Fruit fly (Drosophila melanogaster) whole organism, embryonic: ENCODE measurements around the gene CG33158.

Experiments used
- ATbp ChIP-seq: fragments of 200-800 bp; sonication (Bioruptor generic); optimal IDR thresholded peaks from 2 replicates; lab custom pipeline; 2017; ENCODE audit warnings: missing biosample characterization, mild to moderate bottlenecking, missing genetic modification characterization, missing genetic modification reagents
- Atf6 ChIP-seq: fragments of 200-800 bp; sonication (Bioruptor generic); IDR thresholded peaks from 2 replicates; pipeline ENCODE4 v1.3.6; 2022; ENCODE audit warnings: missing biosample characterization, missing genetic modification characterization
- CG10431 ChIP-seq: fragments of 200-800 bp; sonication (Bioruptor generic); optimal IDR thresholded peaks from 3 replicates; lab custom pipeline; 2018; ENCODE audit warnings: missing biosample characterization, mild to moderate bottlenecking, missing genetic modification characterization
- CG12391 ChIP-seq: fragments of 200-800 bp; sonication (Bioruptor generic); optimal IDR thresholded peaks from 3 replicates; lab custom pipeline; 2018; ENCODE audit warnings: missing biosample characterization, mild to moderate bottlenecking, missing genetic modification characterization, moderate library complexity
- CG12744 ChIP-seq: fragments of 200-800 bp; sonication (Bioruptor generic); optimal IDR thresholded peaks from 2 replicates; lab custom pipeline; 2016; ENCODE audit warnings: missing biosample characterization, missing genetic modification characterization
- CG13624 ChIP-seq: fragments of 200-800 bp; sonication (Bioruptor generic); optimal IDR thresholded peaks from 2 replicates; lab custom pipeline; 2016; ENCODE audit warnings: missing biosample characterization, missing genetic modification characterization
- CG14050 ChIP-seq: fragments of 200-800 bp; sonication (Bioruptor generic); IDR thresholded peaks from 3 replicates; pipeline ENCODE4 v1.3.6; 2022; ENCODE audit warnings: missing biosample characterization, missing genetic modification characterization
- CG15269 ChIP-seq: fragments of 200-800 bp; sonication (Bioruptor generic); optimal IDR thresholded peaks from 2 replicates; lab custom pipeline; 2018; ENCODE audit warnings: missing biosample characterization, mild to moderate bottlenecking, missing genetic modification characterization, moderate library complexity
- CG17912 ChIP-seq: fragments of 200-800 bp; sonication (Bioruptor generic); optimal IDR thresholded peaks from 2 replicates; lab custom pipeline; 2018; ENCODE audit warnings: missing biosample characterization, mild to moderate bottlenecking, missing genetic modification characterization
- CG18599 ChIP-seq: fragments of 200-800 bp; sonication (Bioruptor generic); optimal IDR thresholded peaks from 3 replicates; lab custom pipeline; 2017; ENCODE audit warnings: missing biosample characterization, missing genetic modification characterization, mild to moderate bottlenecking, moderate library complexity, missing genetic modification reagents
- CG2712 ChIP-seq: fragments of 200-800 bp; optimal IDR thresholded peaks from 3 replicates; lab custom pipeline; 2019; ENCODE audit warnings: missing biosample characterization, mild to moderate bottlenecking, missing genetic modification characterization, moderate library complexity
- CG31388 ChIP-seq: fragments of 200-800 bp; sonication (Bioruptor generic); optimal IDR thresholded peaks from 2 replicates; lab custom pipeline; 2016; ENCODE audit warnings: missing biosample characterization, missing genetic modification characterization
- CG32767 ChIP-seq: fragments of 200-800 bp; sonication (Bioruptor generic); IDR thresholded peaks from 2 replicates; pipeline ENCODE4 v1.3.6; 2022; ENCODE audit warnings: missing biosample characterization, missing genetic modification characterization
- CG4328 ChIP-seq: fragments of 200-800 bp; sonication (Bioruptor generic); optimal IDR thresholded peaks from 3 replicates; lab custom pipeline; 2017; ENCODE audit warnings: missing biosample characterization, missing genetic modification reagents, missing genetic modification characterization
- CG6272 ChIP-seq: fragments of 200-800 bp; sonication (Bioruptor generic); IDR thresholded peaks from 2 replicates; pipeline ENCODE4 v1.3.6; 2022; ENCODE audit warnings: missing biosample characterization, missing genetic modification characterization
- CG7271 ChIP-seq: fragments of 200-800 bp; sonication (Bioruptor generic); optimal IDR thresholded peaks from 2 replicates; lab custom pipeline; 2018; ENCODE audit warnings: missing biosample characterization, mild to moderate bottlenecking, missing genetic modification characterization, moderate library complexity
- CG7839 ChIP-seq: fragments of 200-800 bp; sonication (Bioruptor generic); optimal IDR thresholded peaks from 3 replicates; lab custom pipeline; 2018; ENCODE audit warnings: missing biosample characterization, mild to moderate bottlenecking, missing genetic modification characterization, moderate library complexity
- CG8290 ChIP-seq, 3 experiments: fragments of 200-800 bp; sonication (Bioruptor generic); optimal IDR thresholded peaks; 2 replicates each; lab custom pipeline; 2016 to 2019; ENCODE audit warnings: missing biosample characterization in 3 of 3, missing genetic modification characterization in 3 of 3, mild to moderate bottlenecking in 2 of 3, moderate library complexity in 1 of 3
- Chrac-16 ChIP-seq: fragments of 200-800 bp; sonication (Bioruptor generic); optimal IDR thresholded peaks from 3 replicates; lab custom pipeline; 2016; ENCODE audit warnings: missing biosample characterization, missing genetic modification characterization
- E2f2 ChIP-seq: fragments of 200-800 bp; sonication (Bioruptor generic); IDR thresholded peaks from 2 replicates; pipeline ENCODE4 v1.3.6; 2022; ENCODE audit warnings: missing biosample characterization, missing genetic modification characterization
- Fer2 ChIP-seq: fragments of 200-800 bp; sonication (Bioruptor generic); optimal IDR thresholded peaks from 2 replicates; lab custom pipeline; 2018; ENCODE audit warnings: missing biosample characterization, mild to moderate bottlenecking, missing genetic modification characterization, moderate library complexity
- Fer3 ChIP-seq: fragments of 200-800 bp; sonication (Bioruptor generic); optimal IDR thresholded peaks from 2 replicates; lab custom pipeline; 2018; ENCODE audit warnings: missing biosample characterization, mild to moderate bottlenecking, missing genetic modification characterization, moderate library complexity
- GATAe ChIP-seq: fragments of 200-800 bp; sonication (Bioruptor generic); conservative IDR thresholded peaks from 2 replicates; pipeline ENCODE4 v1.3.6; 2022; ENCODE audit warnings: missing biosample characterization, missing genetic modification characterization
- H15 ChIP-seq: fragments of 200-800 bp; sonication (Bioruptor generic); IDR thresholded peaks from 3 replicates; pipeline ENCODE4 v1.3.6; 2022; ENCODE audit warnings: missing biosample characterization, missing genetic modification characterization
- H2.0 ChIP-seq: fragments of 200-800 bp; sonication (Bioruptor generic); IDR thresholded peaks from 2 replicates; pipeline ENCODE4 v1.3.6; 2022; ENCODE audit warnings: missing biosample characterization, missing genetic modification characterization
- Hand ChIP-seq: fragments of 200-800 bp; sonication (Bioruptor generic); optimal IDR thresholded peaks from 2 replicates; lab custom pipeline; 2017; ENCODE audit warnings: mild to moderate bottlenecking, missing biosample characterization, missing genetic modification reagents, missing genetic modification characterization
- MTF-1 ChIP-seq: fragments of 200-800 bp; sonication (Bioruptor generic); optimal IDR thresholded peaks from 2 replicates; lab custom pipeline; 2018; ENCODE audit warnings: missing biosample characterization, mild to moderate bottlenecking, missing genetic modification characterization, borderline replicate concordance
- Usf ChIP-seq: fragments of 200-800 bp; sonication (Bioruptor generic); optimal IDR thresholded peaks from 2 replicates; lab custom pipeline; 2017; ENCODE audit warnings: missing genotype, missing biosample characterization, missing genetic modification characterization
- ac ChIP-seq: fragments of 200-800 bp; sonication (Bioruptor generic); optimal IDR thresholded peaks from 3 replicates; lab custom pipeline; 2017; ENCODE audit warnings: missing biosample characterization, mild to moderate bottlenecking, missing genetic modification characterization
- ara ChIP-seq: fragments of 200-800 bp; sonication (Bioruptor generic); IDR thresholded peaks from 2 replicates; pipeline ENCODE4 v1.3.6; 2022; ENCODE audit warnings: missing biosample characterization, missing genetic modification characterization
- btn ChIP-seq: fragments of 200-800 bp; sonication (Bioruptor generic); optimal IDR thresholded peaks from 2 replicates; lab custom pipeline; 2016; ENCODE audit warnings: missing biosample characterization, missing genetic modification characterization
- crc ChIP-seq: fragments of 200-800 bp; sonication (Bioruptor generic); optimal IDR thresholded peaks from 2 replicates; lab custom pipeline; 2016; ENCODE audit warnings: missing biosample characterization, missing genetic modification characterization
- dmrt11E ChIP-seq: fragments of 200-800 bp; sonication (Bioruptor generic); optimal IDR thresholded peaks from 3 replicates; lab custom pipeline; 2018; ENCODE audit warnings: missing biosample characterization, mild to moderate bottlenecking, missing genetic modification characterization, moderate library complexity
- fd96Cb ChIP-seq: fragments of 200-800 bp; sonication (Bioruptor generic); optimal IDR thresholded peaks from 2 replicates; lab custom pipeline; 2018; ENCODE audit warnings: missing biosample characterization, mild to moderate bottlenecking, missing genetic modification characterization, moderate library complexity
- gro ChIP-seq: fragments of 200-800 bp; sonication (Bioruptor generic); optimal IDR thresholded peaks from 2 replicates; lab custom pipeline; 2016; ENCODE audit warnings: missing biosample characterization, missing genetic modification characterization
- gsb ChIP-seq: fragments of 200-800 bp; sonication (Bioruptor generic); IDR thresholded peaks from 2 replicates; pipeline ENCODE4 v1.3.6; 2022; ENCODE audit warnings: missing biosample characterization, missing genetic modification characterization
- her ChIP-seq: fragments of 200-800 bp; sonication (Bioruptor generic); optimal IDR thresholded peaks from 2 replicates; lab custom pipeline; 2016; ENCODE audit warnings: missing biosample characterization, missing genetic modification characterization
- nom ChIP-seq: fragments of 200-800 bp; sonication (Bioruptor generic); optimal IDR thresholded peaks from 2 replicates; lab custom pipeline; 2017; ENCODE audit warnings: missing biosample characterization, missing genetic modification characterization, mild to moderate bottlenecking, moderate library complexity, missing genetic modification reagents
- rib ChIP-seq: fragments of 200-800 bp; sonication (Bioruptor generic); IDR thresholded peaks from 2 replicates; pipeline ENCODE4 v1.3.6; 2022; ENCODE audit warnings: missing biosample characterization, missing genetic modification characterization
- salm ChIP-seq: fragments of 200-800 bp; sonication (Bioruptor generic); optimal IDR thresholded peaks from 2 replicates; lab custom pipeline; 2018; ENCODE audit warnings: missing biosample characterization, mild to moderate bottlenecking, missing genetic modification characterization
- scrt ChIP-seq: fragments of 200-800 bp; sonication (Bioruptor generic); optimal IDR thresholded peaks from 2 replicates; lab custom pipeline; 2018; ENCODE audit warnings: missing biosample characterization, mild to moderate bottlenecking, missing genetic modification characterization, moderate library complexity
- sim ChIP-seq: fragments of 200-800 bp; sonication (Bioruptor generic); IDR thresholded peaks from 2 replicates; pipeline ENCODE4 v1.3.6; 2022; ENCODE audit warnings: missing biosample characterization, missing genetic modification characterization
- slp2 ChIP-seq: fragments of 200-800 bp; sonication (Bioruptor generic); optimal IDR thresholded peaks from 2 replicates; lab custom pipeline; 2016; ENCODE audit warnings: missing biosample characterization, missing genetic modification characterization
- sug ChIP-seq: fragments of 200-800 bp; optimal IDR thresholded peaks from 2 replicates; lab custom pipeline; 2019; ENCODE audit warnings: missing biosample characterization, mild to moderate bottlenecking, missing genetic modification characterization, moderate library complexity
- tna ChIP-seq: fragments of 200-800 bp; sonication (Bioruptor generic); IDR thresholded peaks from 2 replicates; pipeline ENCODE4 v1.3.6; 2022; ENCODE audit warnings: missing biosample characterization, missing genetic modification characterization; ENCODE audit not compliant: partially characterized antibody
- usp ChIP-seq: fragments of >200 bp; optimal IDR thresholded peaks from 2 replicates; lab custom pipeline; 2017; ENCODE audit warnings: missing biosample characterization, missing genetic modification characterization
- yki ChIP-seq: fragments of >200 bp; optimal IDR thresholded peaks from 3 replicates; lab custom pipeline; 2018
- zen2 ChIP-seq: fragments of 200-800 bp; sonication (Bioruptor generic); IDR thresholded peaks from 3 replicates; pipeline ENCODE4 v1.3.6; 2022; ENCODE audit warnings: missing biosample characterization, missing genetic modification characterization; ENCODE audit not compliant: partially characterized antibody
- zfh1 ChIP-seq: fragments of 200-800 bp; sonication (Bioruptor generic); IDR thresholded peaks from 3 replicates; pipeline ENCODE4 v1.3.6; 2022; ENCODE audit warnings: missing biosample characterization, missing genetic modification characterization

CG33158 gene

dm6 chr3L:16408609-16409439 lies 10.6 kb upstream of the CG33158 start (continued):
- TF ChIP-seq Chrac-16 (GFP tag; lab: Kevin White, UChicago) = no peak
- TF ChIP-seq GATAe (GFP tag; lab: Robert Waterston, UW) = no peak
- TF ChIP-seq zfh1 = peak; percentile 75; the same call in 2 of the 3 replicates
- TF ChIP-seq salm (tag; lab: Kevin White, UChicago) = no peak
- no peak; the same call in 1 of the 2 replicates for TF ChIP-seq CG32767 (GFP tag; lab: Robert Waterston, UW)
- no peak for TF ChIP-seq CG18599
- TF ChIP-seq CG15269 (tag; lab: Kevin White, UChicago) = no peak
- no peak for TF ChIP-seq CG10431 (GFP tag; lab: Kevin White, UChicago)
- TF ChIP-seq CG17912 (GFP tag; lab: Kevin White, UChicago) = no peak
- peak; percentile 65 for TF ChIP-seq CG8290 (GFP tag; optimal IDR thresholded peaks at IDR 0.05; lab: Kevin White, UChicago)
- TF ChIP-seq CG8290 (tag; optimal IDR thresholded peaks at IDR 0.05; lab: Kevin White, UChicago) = peak in 1 of 2 experiments; percentile 80
- peak; percentile 69 for TF ChIP-seq sim (GFP tag; lab: Robert Waterston, UW)
- no peak for TF ChIP-seq usp (GFP tag; lab: Kevin White, UChicago)
- TF ChIP-seq btn = peak; percentile 51
- no peak for TF ChIP-seq Usf
- TF ChIP-seq ATbp (GFP tag; lab: Kevin White, UChicago) = peak; percentile 71
- no peak for TF ChIP-seq gsb
- TF ChIP-seq CG7839 = no peak
- TF ChIP-seq H15 = no peak
- TF ChIP-seq yki (lab: Kevin White, UChicago) = no peak
- no peak for TF ChIP-seq Hand (GFP tag; lab: Kevin White, UChicago)
- TF ChIP-seq nom (GFP tag; lab: Kevin White, UChicago) = peak; percentile 57
- TF ChIP-seq fd96Cb (tag; lab: Kevin White, UChicago) = peak; percentile 6
- no peak for TF ChIP-seq CG2712 (tag; lab: Kevin White, UChicago)
- TF ChIP-seq tna (GFP tag; lab: Robert Waterston, UW) = no peak
- TF ChIP-seq CG4328 (GFP tag; lab: Kevin White, UChicago) = peak; percentile 56
- TF ChIP-seq CG12391 (tag; lab: Kevin White, UChicago) = peak; percentile 39
- no peak for TF ChIP-seq CG7271 (tag; lab: Kevin White, UChicago)
- TF ChIP-seq sug (tag; lab: Kevin White, UChicago) = no peak
- peak; percentile 73 for TF ChIP-seq MTF-1 (GFP tag; lab: Kevin White, UChicago)
- TF ChIP-seq ac (GFP tag; lab: Kevin White, UChicago) = peak; percentile 91
- no peak for TF ChIP-seq CG6272 (GFP tag; lab: Robert Waterston, UW)
- TF ChIP-seq CG12744 (GFP tag; lab: Kevin White, UChicago) = no peak
- TF ChIP-seq scrt (GFP tag; lab: Kevin White, UChicago) = no peak
- no peak for TF ChIP-seq gro (GFP tag; lab: Kevin White, UChicago)
- TF ChIP-seq E2f2 = peak; percentile 63
- TF ChIP-seq slp2 (GFP tag; lab: Kevin White, UChicago) = no peak
- no peak for TF ChIP-seq zen2 (GFP tag; lab: Robert Waterston, UW)
- TF ChIP-seq dmrt11E (tag; lab: Kevin White, UChicago) = peak; percentile 71
- peak; percentile 26 for TF ChIP-seq her (GFP tag; lab: Kevin White, UChicago)
- TF ChIP-seq rib = 0 out of 2 replicates have a peak, but pooled peaks have one; percentile 10
- TF ChIP-seq Atf6 (GFP tag; lab: Robert Waterston, UW) = no peak
- TF ChIP-seq Fer2 (tag; lab: Kevin White, UChicago) = no peak
- no peak for TF ChIP-seq crc (GFP tag; lab: Kevin White, UChicago)
- no peak for TF ChIP-seq CG14050 (GFP tag; lab: Robert Waterston, UW)
- TF ChIP-seq H2.0 (GFP tag; lab: Robert Waterston, UW) = no peak
- TF ChIP-seq CG13624 (GFP tag; lab: Kevin White, UChicago) = no peak
- no peak for TF ChIP-seq Fer3 (tag; lab: Kevin White, UChicago)
- TF ChIP-seq CG31388 (GFP tag; lab: Kevin White, UChicago) = no peak
- peak; percentile 41; the same call in 1 of the 2 replicates for TF ChIP-seq ara
